Worm (Caenorhabditis elegans) whole organism, L3 larva: ENCODE data around the gene ZK666.12.

Experiments used
- R02D3.7 ChIP-seq: fragments of 150-350 bp; optimal IDR thresholded peaks from 2 replicates; lab custom pipeline; 2014; ENCODE audit warnings: missing biosample characterization, missing genetic modification characterization
- aly-2 ChIP-seq: fragments of 150-350 bp; optimal IDR thresholded peaks from 2 replicates; lab custom pipeline; 2014; ENCODE audit warnings: missing biosample characterization, missing genetic modification characterization
- ama-1 ChIP-seq: fragments of 150-350 bp; optimal IDR thresholded peaks from 2 replicates; lab custom pipeline; 2018
- ceh-28 ChIP-seq: fragments of 150-350 bp; optimal IDR thresholded peaks from 2 replicates; lab custom pipeline; 2014; ENCODE audit warnings: missing biosample characterization, missing genetic modification reagents, missing genetic modification characterization
- ceh-82 ChIP-seq: fragments of 150-350 bp; optimal IDR thresholded peaks from 2 replicates; lab custom pipeline; 2014; ENCODE audit warnings: missing biosample characterization, missing genetic modification characterization
- daf-12 ChIP-seq: fragments of 150-350 bp; optimal IDR thresholded peaks from 2 replicates; lab custom pipeline; 2014; ENCODE audit warnings: missing biosample characterization, missing genetic modification reagents, missing genetic modification characterization
- egl-27 ChIP-seq: sonication (generic microtip); optimal IDR thresholded peaks from 4 replicates; lab custom pipeline; 2017; ENCODE audit warnings: missing biosample characterization, missing genetic modification reagents, missing genetic modification characterization
- egl-5 ChIP-seq: fragments of 150-350 bp; optimal IDR thresholded peaks from 2 replicates; lab custom pipeline; 2017; ENCODE audit warnings: missing biosample characterization, missing genetic modification reagents, missing genetic modification characterization, inconsistent platforms
- elt-2 ChIP-seq: sonication (generic microtip); optimal IDR thresholded peaks from 2 replicates; lab custom pipeline; 2016; ENCODE audit warnings: missing genetic modification reagents, mild to moderate bottlenecking, missing genetic modification characterization, missing compliant biosample characterization
- elt-3 ChIP-seq, 3 experiments: fragments of 150-350 bp in 1 of 3; sonication (generic microtip) in 2 of 3; optimal IDR thresholded peaks; 2 replicates in 2 of 3; 4 replicates in 1 of 3; lab custom pipeline; 2014 to 2017; ENCODE audit warnings: missing biosample characterization in 3 of 3, missing genetic modification characterization in 3 of 3
- fkh-10 ChIP-seq: sonication (generic microtip); optimal IDR thresholded peaks from 2 replicates; lab custom pipeline; 2017; ENCODE audit warnings: missing biosample characterization, missing genetic modification reagents, missing genetic modification characterization
- fkh-2 ChIP-seq: fragments of 150-350 bp; optimal IDR thresholded peaks from 2 replicates; lab custom pipeline; 2014; ENCODE audit warnings: missing biosample characterization, missing genetic modification reagents, missing genetic modification characterization
- fos-1 ChIP-seq: fragments of 150-350 bp; optimal IDR thresholded peaks from 2 replicates; lab custom pipeline; 2014; ENCODE audit warnings: missing biosample characterization, missing genetic modification characterization
- hmg-11 ChIP-seq: sonication (generic microtip); optimal IDR thresholded peaks from 2 replicates; lab custom pipeline; 2016; ENCODE audit warnings: missing genetic modification characterization, missing compliant biosample characterization
- jun-1 ChIP-seq: fragments of 150-350 bp; optimal IDR thresholded peaks from 2 replicates; lab custom pipeline; 2014; ENCODE audit warnings: missing biosample characterization, missing genetic modification reagents, missing genetic modification characterization
- lin-39 ChIP-seq: fragments of 150-350 bp; optimal IDR thresholded peaks from 2 replicates; lab custom pipeline; 2018; ENCODE audit warnings: missing biosample characterization, missing genetic modification reagents, missing genetic modification characterization
- lsy-12 ChIP-seq: sonication (generic microtip); optimal IDR thresholded peaks from 2 replicates; lab custom pipeline; 2016; ENCODE audit warnings: mild to moderate bottlenecking, missing genetic modification characterization, missing compliant biosample characterization
- mml-1 ChIP-seq: fragments of 150-350 bp; sonication (generic microtip); optimal IDR thresholded peaks from 3 replicates; lab custom pipeline; 2014; ENCODE audit warnings: missing biosample characterization, missing genetic modification characterization
- nhr-11 ChIP-seq: fragments of 150-350 bp; optimal IDR thresholded peaks from 2 replicates; lab custom pipeline; 2014; ENCODE audit warnings: missing biosample characterization, missing genetic modification characterization
- nhr-23 ChIP-seq: fragments of 150-350 bp; optimal IDR thresholded peaks from 2 replicates; lab custom pipeline; 2014; ENCODE audit warnings: missing biosample characterization, missing genetic modification reagents, missing genetic modification characterization
- nhr-25 ChIP-seq: sonication (generic microtip); optimal IDR thresholded peaks from 2 replicates; lab custom pipeline; 2017; ENCODE audit warnings: missing biosample characterization, missing genetic modification characterization
- nhr-28 ChIP-seq: fragments of 150-350 bp; optimal IDR thresholded peaks from 2 replicates; lab custom pipeline; 2014; ENCODE audit warnings: missing biosample characterization, missing genetic modification characterization
- nhr-67 ChIP-seq: fragments of 150-350 bp; optimal IDR thresholded peaks from 2 replicates; lab custom pipeline; 2014; ENCODE audit warnings: missing biosample characterization, missing genetic modification characterization
- nhr-76 ChIP-seq: fragments of 150-350 bp; sonication (generic microtip); optimal IDR thresholded peaks from 5 replicates; lab custom pipeline; 2014; ENCODE audit warnings: missing biosample characterization, missing genetic modification characterization
- nhr-77 ChIP-seq: fragments of 150-350 bp; optimal IDR thresholded peaks from 2 replicates; lab custom pipeline; 2014; ENCODE audit warnings: missing biosample characterization, missing genetic modification characterization
- pqm-1 ChIP-seq: fragments of 150-350 bp; optimal IDR thresholded peaks from 2 replicates; lab custom pipeline; 2017; ENCODE audit warnings: missing biosample characterization, missing genetic modification characterization, inconsistent platforms
- sea-2 ChIP-seq: fragments of 150-350 bp; sonication (generic microtip); optimal IDR thresholded peaks from 4 replicates; lab custom pipeline; 2014; ENCODE audit warnings: missing biosample characterization, missing genetic modification reagents, missing genetic modification characterization
- snpc-4 ChIP-seq: fragments of 150-350 bp; optimal IDR thresholded peaks from 2 replicates; lab custom pipeline; 2014; ENCODE audit warnings: missing biosample characterization, missing genetic modification characterization
- tbx-2 ChIP-seq: sonication (generic microtip); optimal IDR thresholded peaks from 2 replicates; lab custom pipeline; 2016; ENCODE audit warnings: mild to moderate bottlenecking, missing genetic modification characterization, missing compliant biosample characterization
- unc-39 ChIP-seq: sonication (generic microtip); optimal IDR thresholded peaks from 4 replicates; lab custom pipeline; 2017; ENCODE audit warnings: missing biosample characterization, missing genetic modification characterization
- unc-62 ChIP-seq: fragments of 150-350 bp; sonication (generic microtip); optimal IDR thresholded peaks from 4 replicates; lab custom pipeline; 2014; ENCODE audit warnings: missing biosample characterization, missing genetic modification reagents, missing genetic modification characterization
- zag-1 ChIP-seq: fragments of 150-350 bp; optimal IDR thresholded peaks from 2 replicates; lab custom pipeline; 2014; ENCODE audit warnings: missing biosample characterization, missing genetic modification characterization
- ztf-11 ChIP-seq: fragments of 150-350 bp; optimal IDR thresholded peaks from 2 replicates; lab custom pipeline; 2014; ENCODE audit warnings: missing biosample characterization, missing genetic modification characterization
- ztf-4 ChIP-seq: fragments of 150-350 bp; optimal IDR thresholded peaks from 2 replicates; lab custom pipeline; 2014; ENCODE audit warnings: missing biosample characterization, missing genetic modification characterization

The ZK666.12 gene

ce11 chrII:10466552-10466951, 29.5 kb upstream of the ZK666.12 start, which contains the start of gene tnc-2:
TSS of gene tnc-2 (plus strand) at chrII:10466852.
- TF ChIP-seq hmg-11 (tag; lab: Kevin White, UChicago): no peak
- TF ChIP-seq nhr-76 (tag; lab: Kevin White, UChicago): no peak
- TF ChIP-seq ztf-4: no peak
- TF ChIP-seq ceh-82: no peak
- TF ChIP-seq egl-27 (tag; lab: Kevin White, UChicago): no peak
- no peak for TF ChIP-seq elt-3 (tag; optimal IDR thresholded peaks at IDR 0.05; lab: Kevin White, UChicago)
- no peak for TF ChIP-seq ceh-28 (tag; lab: Kevin White, UChicago)
- TF ChIP-seq lin-39 (tag; lab: Kevin White, UChicago): no peak

ce11 chrII:10470159-10470558, 25.9 kb upstream of the ZK666.12 start, which contains the start of gene clec-143:
TSS of gene clec-143 (minus strand) at chrII:10470297.
- TF ChIP-seq unc-39 (tag; lab: Kevin White, UChicago): no peak
- TF ChIP-seq ztf-11 (tag; lab: Kevin White, UChicago): no peak
- TF ChIP-seq elt-2 (tag; lab: Kevin White, UChicago): peak; percentile 59

ce11 chrII:10471247-10471646, 24.8 kb upstream of the ZK666.12 start, which contains the start of gene ZK666.1:
TSS of gene ZK666.1 (minus strand) at chrII:10471347.
- TF ChIP-seq nhr-23 (tag; lab: Kevin White, UChicago) (no peak), ceh-28 (tag; lab: Kevin White, UChicago) (no peak), unc-62 (GFP tag; lab: Kevin White, UChicago) (no peak), zag-1 (tag; lab: Kevin White, UChicago) (no peak), fkh-10 (GFP tag; lab: Kevin White, UChicago) (no peak), elt-2 (tag; lab: Kevin White, UChicago) (no peak), nhr-77 (tag; lab: Kevin White, UChicago) (no peak), nhr-25 (tag; lab: Kevin White, UChicago) (no peak)

- TF ChIP-seq nhr-11: no peak
- no peak for TF ChIP-seq pqm-1 (tag; lab: Kevin White, UChicago)
- no peak for TF ChIP-seq daf-12
- no peak for TF ChIP-seq elt-2 (tag; lab: Kevin White, UChicago)
- no peak for TF ChIP-seq ceh-82
- TF ChIP-seq R02D3.7 (tag; lab: Kevin White, UChicago): no peak
- no peak for TF ChIP-seq fos-1 (tag; lab: Kevin White, UChicago)
- TF ChIP-seq unc-62 (GFP tag; lab: Kevin White, UChicago): no peak
- TF ChIP-seq elt-3 (tag; optimal IDR thresholded peaks at IDR 0.05; lab: Kevin White, UChicago): no peak
- no peak for TF ChIP-seq mml-1 (tag; lab: Kevin White, UChicago)
- no peak for TF ChIP-seq aly-2
- no peak for TF ChIP-seq lsy-12 (tag; lab: Kevin White, UChicago)
- no peak for TF ChIP-seq tbx-2 (tag; lab: Kevin White, UChicago)
- TF ChIP-seq jun-1 (tag; lab: Kevin White, UChicago): no peak
- TF ChIP-seq, all 47 proteins: peak for 0
These were observed 24.2 kb upstream of the ZK666.12 start, which contains the start of gene ZK666.2 for ce11 chrII:10471790-10472189. TSS of gene ZK666.2 (minus strand) at chrII:10471890.

- no peak for TF ChIP-seq aly-2
- TF ChIP-seq lsy-12 (tag; lab: Kevin White, UChicago): no peak
- TF ChIP-seq mml-1 (tag; lab: Kevin White, UChicago): no peak
- TF ChIP-seq ceh-82: no peak
- no peak for TF ChIP-seq unc-62 (GFP tag; lab: Kevin White, UChicago)
- no peak for TF ChIP-seq nhr-67 (tag; lab: Kevin White, UChicago)
- no peak for TF ChIP-seq elt-3 (tag; optimal IDR thresholded peaks at IDR 0.05; lab: Kevin White, UChicago)
- no peak for TF ChIP-seq ztf-11 (tag; lab: Kevin White, UChicago)
- TF ChIP-seq zag-1 (tag; lab: Kevin White, UChicago): no peak
- no peak for TF ChIP-seq ama-1 (lab: Kevin White, UChicago)
- TF ChIP-seq nhr-28 (tag; lab: Kevin White, UChicago): no peak
- TF ChIP-seq sea-2: no peak
- no peak for TF ChIP-seq fkh-2 (tag; lab: Kevin White, UChicago)
- no peak for TF ChIP-seq nhr-11
- no peak for TF ChIP-seq egl-5 (tag; lab: Kevin White, UChicago)
- TF ChIP-seq snpc-4: no peak
These were observed 20.0 kb upstream of the ZK666.12 start, which contains the start of gene clec-58 for ce11 chrII:10476039-10476438. TSS of gene clec-58 (minus strand) at chrII:10476139.
